Worm (Caenorhabditis elegans) whole organism, L2 larva: Measurements from ENCODE around the gene subs-4.

ENCODE experiments used
- C34F6.9 ChIP-seq: fragments of 150-350 bp; optimal IDR thresholded peaks from 2 replicates; lab custom pipeline; 2014; ENCODE audit warnings: missing biosample characterization, missing genetic modification characterization
- ZK546.5 ChIP-seq: sonication (generic microtip); optimal IDR thresholded peaks from 2 replicates; lab custom pipeline; 2017; ENCODE audit warnings: missing biosample characterization, missing genetic modification characterization
- alr-1 ChIP-seq: fragments of 150-350 bp; optimal IDR thresholded peaks from 2 replicates; lab custom pipeline; 2014; ENCODE audit warnings: missing biosample characterization, missing genetic modification characterization
- aly-2 ChIP-seq: fragments of 150-350 bp; optimal IDR thresholded peaks from 2 replicates; lab custom pipeline; 2014; ENCODE audit warnings: missing biosample characterization, missing genetic modification characterization
- ama-1 ChIP-seq: fragments of 150-350 bp; optimal IDR thresholded peaks from 2 replicates; lab custom pipeline; 2018; ENCODE audit warnings: inconsistent platforms
- blmp-1 ChIP-seq: sonication (generic microtip); optimal IDR thresholded peaks from 2 replicates; lab custom pipeline; 2017; ENCODE audit warnings: missing genetic modification characterization, mild to moderate bottlenecking, missing compliant biosample characterization, antibody characterized with exemption, moderate library complexity; ENCODE audit not compliant: insufficient read depth
- ceh-82 ChIP-seq: fragments of 150-350 bp; optimal IDR thresholded peaks from 2 replicates; lab custom pipeline; 2014; ENCODE audit warnings: missing biosample characterization, missing genetic modification characterization
- crh-2 ChIP-seq: sonication (generic microtip); optimal IDR thresholded peaks from 2 replicates; lab custom pipeline; 2017; ENCODE audit warnings: missing biosample characterization, missing genetic modification characterization
- elt-1 ChIP-seq: fragments of 150-350 bp; optimal IDR thresholded peaks from 2 replicates; lab custom pipeline; 2014; ENCODE audit warnings: missing biosample characterization, missing genetic modification characterization
- fos-1 ChIP-seq: fragments of 150-350 bp; optimal IDR thresholded peaks from 2 replicates; lab custom pipeline; 2014; ENCODE audit warnings: missing biosample characterization, missing genetic modification characterization
- lin-11 ChIP-seq: fragments of 150-350 bp; sonication (generic microtip); optimal IDR thresholded peaks from 2 replicates; lab custom pipeline; 2014; ENCODE audit warnings: missing biosample characterization, missing genetic modification characterization, inconsistent platforms, mixed read lengths
- lin-13 ChIP-seq: fragments of 150-350 bp; optimal IDR thresholded peaks from 2 replicates; lab custom pipeline; 2014; ENCODE audit warnings: missing biosample characterization, missing genetic modification reagents, missing genetic modification characterization
- lin-39 ChIP-seq: fragments of 150-350 bp; optimal IDR thresholded peaks from 2 replicates; lab custom pipeline; 2014; ENCODE audit warnings: missing biosample characterization, missing genetic modification reagents, missing genetic modification characterization
- lsy-2 ChIP-seq, 2 experiments: fragments of 150-350 bp in 1 of 2; sonication (generic microtip) in 1 of 2; optimal IDR thresholded peaks; 2 replicates each; lab custom pipeline; 2014 to 2017; ENCODE audit warnings: missing biosample characterization in 2 of 2, missing genetic modification characterization in 2 of 2
- mbf-1 ChIP-seq: sonication (generic microtip); optimal IDR thresholded peaks from 2 replicates; lab custom pipeline; 2017; ENCODE audit warnings: missing biosample characterization, missing genetic modification characterization
- mdl-1 ChIP-seq, 2 experiments: fragments of 150-350 bp in 1 of 2; sonication (generic microtip) in 1 of 2; optimal IDR thresholded peaks; 2 replicates each; lab custom pipeline; 2017; ENCODE audit warnings: missing biosample characterization in 2 of 2, missing genetic modification characterization in 2 of 2
- nhr-10 ChIP-seq: sonication (generic microtip); optimal IDR thresholded peaks from 2 replicates; lab custom pipeline; 2017; ENCODE audit warnings: missing biosample characterization, missing genetic modification characterization
- nhr-12 ChIP-seq: fragments of 150-350 bp; optimal IDR thresholded peaks from 2 replicates; lab custom pipeline; 2014; ENCODE audit warnings: missing biosample characterization, missing genetic modification characterization
- nhr-129 ChIP-seq: fragments of 150-350 bp; optimal IDR thresholded peaks from 2 replicates; lab custom pipeline; 2014; ENCODE audit warnings: missing biosample characterization, missing genetic modification characterization
- nhr-23 ChIP-seq: fragments of 150-350 bp; optimal IDR thresholded peaks from 2 replicates; lab custom pipeline; 2014; ENCODE audit warnings: missing biosample characterization, missing genetic modification reagents, missing genetic modification characterization
- nhr-25 ChIP-seq: fragments of 150-350 bp; sonication (generic microtip); optimal IDR thresholded peaks from 3 replicates; lab custom pipeline; 2014; ENCODE audit warnings: missing biosample characterization, missing genetic modification characterization
- nhr-6 ChIP-seq: fragments of 150-350 bp; optimal IDR thresholded peaks from 2 replicates; lab custom pipeline; 2014; ENCODE audit warnings: missing biosample characterization, missing genetic modification characterization
- peb-1 ChIP-seq: fragments of 150-350 bp; optimal IDR thresholded peaks from 2 replicates; lab custom pipeline; 2014; ENCODE audit warnings: missing biosample characterization, missing genetic modification characterization
- skn-1 ChIP-seq: sonication (generic microtip); optimal IDR thresholded peaks from 2 replicates; lab custom pipeline; 2017; ENCODE audit warnings: missing biosample characterization, missing genetic modification characterization
- sma-9 ChIP-seq, 2 experiments: fragments of 150-350 bp in 1 of 2; sonication (generic microtip) in 1 of 2; optimal IDR thresholded peaks; 2 replicates each; lab custom pipeline; 2014 to 2016; ENCODE audit warnings: missing genetic modification characterization in 2 of 2, mild to moderate bottlenecking in 1 of 2, missing biosample characterization in 1 of 2, missing compliant biosample characterization in 1 of 2, missing genetic modification reagents in 1 of 2, moderate library complexity in 1 of 2
- snpc-4 ChIP-seq: fragments of 150-350 bp; optimal IDR thresholded peaks from 2 replicates; lab custom pipeline; 2014; ENCODE audit warnings: missing biosample characterization, missing genetic modification characterization
- unc-39 ChIP-seq: fragments of 150-350 bp; optimal IDR thresholded peaks from 2 replicates; lab custom pipeline; 2014; ENCODE audit warnings: missing biosample characterization, missing genetic modification characterization
- unc-55 ChIP-seq: fragments of 150-350 bp; sonication (generic microtip); optimal IDR thresholded peaks from 3 replicates; lab custom pipeline; 2014; ENCODE audit warnings: missing biosample characterization, missing genetic modification reagents, missing genetic modification characterization
- unc-62 ChIP-seq: fragments of 150-350 bp; optimal IDR thresholded peaks from 2 replicates; lab custom pipeline; 2014; ENCODE audit warnings: missing biosample characterization, missing genetic modification reagents, missing genetic modification characterization
- zag-1 ChIP-seq: fragments of 150-350 bp; optimal IDR thresholded peaks from 2 replicates; lab custom pipeline; 2014; ENCODE audit warnings: missing biosample characterization, missing genetic modification characterization
- ztf-1 ChIP-seq: fragments of 200-800 bp; sonication (Bioruptor generic); conservative IDR thresholded peaks from 2 replicates; pipeline ENCODE4 v1.3.6; 2022; ENCODE audit warnings: missing genetic modification characterization, missing compliant biosample characterization
- ztf-4 ChIP-seq: fragments of 150-350 bp; optimal IDR thresholded peaks from 2 replicates; lab custom pipeline; 2014; ENCODE audit warnings: missing biosample characterization, missing genetic modification characterization

The subs-4 gene

DNA sequence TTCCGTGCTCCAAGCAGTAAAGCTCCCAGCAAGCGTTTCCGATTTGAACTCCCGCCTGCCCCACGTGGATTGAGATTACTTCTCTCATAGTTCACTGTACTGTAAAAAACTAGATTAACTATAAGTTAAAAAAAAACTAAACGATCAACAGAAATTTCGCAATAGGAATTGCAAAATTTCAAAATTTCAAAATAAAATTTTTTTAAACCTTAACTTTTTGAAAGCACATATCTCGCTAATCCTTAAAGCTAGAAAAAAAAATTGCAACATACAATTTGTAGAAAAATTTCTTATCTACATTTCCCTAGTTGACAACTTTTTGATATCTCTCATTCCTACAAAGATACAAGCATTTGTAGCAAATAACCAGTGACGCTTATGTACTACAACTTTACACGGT lies 10.3 kb upstream of the subs-4 start, which contains the start of gene tba-7:
TSS of gene tba-7 (minus strand) at position 101 of the 400 bp plus-strand sequence.
- TF ChIP-seq ztf-4 (no peak), ama-1 (lab: Kevin White, UChicago) (no peak), sma-9 (GFP tag; optimal IDR thresholded peaks at IDR 0.05; lab: Kevin White, UChicago) (no peak), sma-9 (tag; optimal IDR thresholded peaks at IDR 0.05; lab: Kevin White, UChicago) (no peak), alr-1 (tag; lab: Kevin White, UChicago) (no peak), zag-1 (tag; lab: Kevin White, UChicago) (no peak)

DNA sequence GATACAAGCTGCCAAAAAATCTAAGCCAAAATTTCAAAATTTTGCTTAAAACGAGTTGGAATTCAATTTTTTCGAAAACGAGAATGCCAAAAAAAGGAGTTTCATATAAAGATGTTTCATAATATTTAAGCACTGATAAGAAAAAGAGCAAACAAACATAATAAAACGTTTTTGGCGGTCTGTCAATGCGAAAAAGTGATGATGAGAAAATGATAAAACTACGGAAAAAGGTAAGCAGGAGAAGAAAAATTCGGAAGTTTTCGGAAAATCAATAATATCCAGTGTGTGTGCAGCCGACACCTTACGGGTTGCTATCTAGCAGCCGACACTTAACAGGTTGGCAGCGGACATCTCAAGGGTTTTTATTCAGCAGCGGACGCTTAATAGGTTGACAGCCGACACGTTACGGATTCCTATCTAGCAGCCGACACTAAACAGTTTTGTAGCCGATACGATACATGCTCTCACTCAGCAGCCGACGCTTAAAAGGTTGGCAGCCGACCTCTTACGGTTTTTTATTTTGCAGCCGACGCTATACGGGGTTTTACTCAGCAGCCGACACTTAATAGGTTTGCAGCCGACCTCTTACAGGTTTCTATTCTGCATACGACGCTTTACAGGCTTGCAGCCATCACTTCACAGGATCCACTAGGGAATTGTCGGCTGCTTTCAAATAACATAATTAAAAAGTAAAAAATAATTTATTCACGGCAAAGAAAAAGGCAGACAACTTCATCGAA lies 9.7 kb upstream of the subs-4 start:
- TF ChIP-seq snpc-4 (tag; lab: Kevin White, UChicago), result peak; percentile 69
- peak; percentile 73 for TF ChIP-seq fos-1 (tag; lab: Kevin White, UChicago)
- peak; percentile 16 for TF ChIP-seq lin-13
- no peak for TF ChIP-seq unc-55 (GFP tag; lab: Kevin White, UChicago)
- no peak for TF ChIP-seq nhr-12 (tag; lab: Kevin White, UChicago)

DNA sequence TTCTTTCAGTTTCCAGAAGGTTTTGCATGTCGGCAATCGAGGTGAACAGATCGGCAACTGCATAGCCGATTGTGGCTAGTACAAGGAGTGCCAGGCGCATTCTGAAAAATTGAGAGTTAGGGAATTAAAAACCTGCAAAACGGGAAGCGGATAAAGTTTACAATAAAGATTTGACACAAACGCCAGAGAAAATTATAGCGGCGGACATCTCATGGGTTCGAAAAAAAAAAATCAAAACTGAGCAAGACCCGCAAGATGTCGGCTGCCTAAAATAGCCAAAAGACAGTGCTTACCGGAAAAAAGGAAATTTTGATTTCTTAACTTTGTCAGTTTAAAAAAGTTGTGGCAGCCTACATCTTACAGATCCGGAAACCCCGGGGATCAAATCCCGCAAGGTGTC lies 4.1 kb upstream of the subs-4 start, which contains the start of gene dpy-18:
TSS of gene dpy-18 (minus strand) at position 101 of the 400 bp plus-strand sequence.
- no peak for TF ChIP-seq nhr-6 (tag; lab: Kevin White, UChicago)
- TF ChIP-seq nhr-10 (tag; lab: Kevin White, UChicago), result no peak
- TF ChIP-seq unc-62 (GFP tag; lab: Kevin White, UChicago), result no peak
- TF ChIP-seq ZK546.5 (tag; lab: Kevin White, UChicago), result no peak
- TF ChIP-seq elt-1, result no peak
- no peak for TF ChIP-seq alr-1 (tag; lab: Kevin White, UChicago)
- TF ChIP-seq nhr-25 (tag; lab: Kevin White, UChicago), result no peak
- TF ChIP-seq aly-2, result no peak

DNA sequence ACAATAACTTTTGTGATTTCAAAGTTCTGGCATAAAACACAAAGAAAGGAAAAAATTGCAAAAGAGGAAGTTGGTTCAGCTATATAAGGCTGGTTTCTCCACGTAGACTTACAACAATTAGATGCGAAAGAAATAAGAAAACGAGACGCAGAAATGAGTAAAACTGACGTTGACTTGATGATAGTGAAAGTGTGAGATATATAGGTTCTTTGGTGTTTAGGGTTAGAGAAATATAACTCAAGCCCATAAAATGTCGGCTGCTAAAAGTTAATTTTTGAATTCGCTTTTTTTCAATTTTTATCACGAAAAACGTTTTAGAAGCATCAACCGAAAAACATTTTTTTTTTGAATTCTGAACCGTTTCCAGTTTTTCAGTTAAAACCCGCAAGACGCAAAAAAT lies 3.6 kb upstream of the subs-4 start:
- TF ChIP-seq nhr-129 (tag; lab: Kevin White, UChicago) (no peak), lin-13 (peak; percentile 11), unc-55 (GFP tag; lab: Kevin White, UChicago) (no peak), nhr-23 (tag; lab: Kevin White, UChicago) (no peak), lsy-2 (tag; optimal IDR thresholded peaks at IDR 0.05; lab: Kevin White, UChicago) (peak in 1 of 2 experiments; percentile 5), lin-11 (tag; lab: Kevin White, UChicago) (no peak), snpc-4 (tag; lab: Kevin White, UChicago) (peak; percentile 87), unc-39 (tag; lab: Kevin White, UChicago) (no peak), blmp-1 (tag; lab: Kevin White, UChicago) (peak; percentile 91), skn-1 (no peak)

DNA sequence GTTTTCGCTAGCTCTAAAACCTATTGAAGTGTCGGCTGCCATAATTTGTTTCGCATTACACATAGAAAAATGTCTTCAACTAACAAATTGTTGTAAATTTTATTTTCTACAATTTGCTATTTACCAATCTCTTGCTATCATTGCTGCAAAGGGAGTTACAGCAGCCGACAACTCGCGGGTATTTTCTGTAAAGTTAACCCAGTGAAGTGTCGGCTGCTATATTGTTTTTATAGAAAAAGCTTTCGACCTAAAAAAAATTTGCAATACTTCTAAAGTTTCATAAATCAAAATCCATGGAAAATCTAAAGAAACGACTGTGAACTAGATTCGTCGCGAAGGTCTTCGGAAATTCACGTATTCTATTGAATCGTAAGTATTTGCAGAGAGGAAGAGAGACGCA lies 3.1 kb upstream of the subs-4 start:
- TF ChIP-seq nhr-129 (tag; lab: Kevin White, UChicago) (no peak), mdl-1 (tag; optimal IDR thresholded peaks at IDR 0.05; lab: Kevin White, UChicago) (no peak)
- TF ChIP-seq, all 48 proteins: peak for 0

DNA sequence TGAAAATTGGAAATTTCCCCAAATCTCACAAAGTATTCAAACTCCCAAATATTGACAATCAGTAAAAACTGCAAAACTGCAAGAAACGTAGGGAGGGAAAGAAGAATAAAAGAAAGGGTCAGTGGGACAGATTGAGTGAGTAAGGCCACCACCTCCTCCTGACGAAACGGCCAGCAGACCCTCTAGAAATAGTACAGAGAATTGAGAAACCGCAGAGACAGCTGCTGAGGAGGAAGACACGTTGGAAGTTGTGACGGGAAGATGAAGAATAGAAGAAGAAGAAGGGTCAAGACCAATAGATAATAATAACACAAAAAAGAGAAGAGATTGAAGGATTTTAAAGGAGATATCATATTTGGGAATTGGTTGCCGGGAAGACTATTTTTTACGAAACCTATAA lies 1.5 kb upstream of the subs-4 start:
- TF ChIP-seq fos-1 (tag; lab: Kevin White, UChicago), result peak; percentile 49
- peak; percentile 21 for TF ChIP-seq nhr-129 (tag; lab: Kevin White, UChicago)
- no peak for TF ChIP-seq elt-1
- peak in 1 of 2 experiments; percentile 30 for TF ChIP-seq lsy-2 (tag; optimal IDR thresholded peaks at IDR 0.05; lab: Kevin White, UChicago)
- peak; percentile 25 for TF ChIP-seq C34F6.9 (tag; lab: Kevin White, UChicago)
- peak; percentile 8 for TF ChIP-seq lin-13
- peak; percentile 19 for TF ChIP-seq nhr-25 (tag; lab: Kevin White, UChicago)
- TF ChIP-seq peb-1 (tag; lab: Kevin White, UChicago), result no peak
- peak; percentile 18 for TF ChIP-seq crh-2 (tag; lab: Kevin White, UChicago)

DNA sequence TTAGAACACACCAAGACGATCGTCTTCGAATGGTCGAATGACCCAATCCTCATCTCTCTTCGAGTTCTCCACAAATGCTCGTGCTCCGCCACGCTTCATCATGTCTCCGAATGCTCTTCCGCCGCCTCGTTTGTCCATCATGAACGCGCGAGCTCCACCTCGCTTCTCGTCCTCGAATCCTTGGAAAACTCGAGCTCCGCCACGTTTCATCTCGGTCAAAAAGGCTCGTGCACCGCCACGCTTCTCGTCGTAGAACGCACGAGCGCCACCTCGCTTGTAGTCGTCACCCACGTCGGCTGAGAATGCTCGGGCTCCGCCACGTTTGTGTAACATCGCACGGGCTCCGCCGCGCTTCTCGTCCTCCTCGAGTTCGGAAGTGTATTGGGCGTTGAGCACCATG lies 7.4 kb downstream of the subs-4 start:
- TF ChIP-seq snpc-4 (tag; lab: Kevin White, UChicago) (no peak), lin-39 (no peak), ztf-4 (no peak), ztf-1 (no peak), aly-2 (no peak), unc-39 (tag; lab: Kevin White, UChicago) (no peak), lsy-2 (tag; optimal IDR thresholded peaks at IDR 0.05; lab: Kevin White, UChicago) (no peak), mbf-1 (tag; lab: Kevin White, UChicago) (no peak), nhr-25 (tag; lab: Kevin White, UChicago) (no peak), crh-2 (tag; lab: Kevin White, UChicago) (no peak), ceh-82 (no peak), nhr-10 (tag; lab: Kevin White, UChicago) (no peak), skn-1 (no peak), C34F6.9 (tag; lab: Kevin White, UChicago) (no peak)
